Worm (Caenorhabditis elegans): ENCODE results near the gene C01G12.9.
A peak's percentile ranks its signal among the peaks of the same experiment; 100 is the strongest.

The C01G12.9 gene

DNA sequence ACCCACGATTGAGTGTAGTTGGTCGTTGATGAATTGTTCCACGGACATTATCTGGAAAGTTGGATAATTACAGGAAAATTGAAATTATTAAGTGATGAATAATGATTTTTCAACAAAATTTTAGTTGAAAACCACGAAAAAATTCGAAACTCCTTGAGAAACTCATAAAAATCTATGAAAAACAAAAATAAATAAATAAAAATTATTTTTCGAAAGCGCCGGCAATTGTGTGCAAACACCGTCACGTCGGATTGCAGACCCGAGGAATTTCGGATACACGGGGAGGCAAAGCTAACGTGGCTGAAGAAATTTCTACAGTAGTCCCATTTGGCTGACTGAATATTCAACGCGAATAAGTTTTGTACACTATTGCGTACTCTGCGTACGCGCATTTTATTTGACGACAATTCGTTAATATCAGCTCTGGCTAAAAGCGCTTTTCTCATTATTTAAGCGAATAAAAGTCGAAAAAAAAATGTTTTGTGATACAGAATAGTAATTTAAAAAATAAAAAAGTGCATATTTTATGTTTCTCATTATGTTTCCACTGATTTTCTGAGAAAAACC, 17.2 kb upstream of the C01G12.9 start, which contains the start of gene mog-4 (continued):
- TF ChIP-seq pax-3 (tag; optimal IDR thresholded peaks at IDR 0.05) (peak; percentile 98), irx-1 (tag; optimal IDR thresholded peaks at IDR 0.05) (peak; percentile 95), snu-23 (GFP tag; optimal IDR thresholded peaks at IDR 0.05) (peak; percentile 98), nhr-19 (GFP tag; conservative IDR thresholded peaks at IDR 0.05) (peak; percentile 100), swsn-7 (tag; optimal IDR thresholded peaks at IDR 0.05) (peak; percentile 97), rnt-1 (tag; optimal IDR thresholded peaks at IDR 0.05) (peak; percentile 96), ceh-90 (tag; optimal IDR thresholded peaks at IDR 0.05) (peak; percentile 82), mab-9 (GFP tag; IDR thresholded peaks at IDR 0.05) (peak; percentile 100), Y116A8C.19 (tag; optimal IDR thresholded peaks at IDR 0.05; ENCODE audit: borderline replicate concordance) (peak; percentile 59), xbp-1 (tag; optimal IDR thresholded peaks at IDR 0.05) (peak; percentile 96), fkh-4 (tag; optimal IDR thresholded peaks at IDR 0.05; ENCODE audit: borderline replicate concordance) (peak; percentile 89), isw-1 (GFP tag; IDR thresholded peaks at IDR 0.05) (peak; percentile 100), nhr-90 (tag; optimal IDR thresholded peaks at IDR 0.05; ENCODE audit: poor library complexity) (peak; percentile 98), nhr-20 (tag; optimal IDR thresholded peaks at IDR 0.05) (peak; percentile 97), tbx-2 (tag; optimal IDR thresholded peaks at IDR 0.05) (peak; percentile 97), ztf-11 (tag; optimal IDR thresholded peaks at IDR 0.05) (peak in 1 of 2 experiments; percentile 96), dsc-1 (tag; optimal IDR thresholded peaks at IDR 0.05) (peak; percentile 98), elt-3 (tag; optimal IDR thresholded peaks at IDR 0.05) (peak in 2 of 6 experiments; percentile 66 to 68)

DNA sequence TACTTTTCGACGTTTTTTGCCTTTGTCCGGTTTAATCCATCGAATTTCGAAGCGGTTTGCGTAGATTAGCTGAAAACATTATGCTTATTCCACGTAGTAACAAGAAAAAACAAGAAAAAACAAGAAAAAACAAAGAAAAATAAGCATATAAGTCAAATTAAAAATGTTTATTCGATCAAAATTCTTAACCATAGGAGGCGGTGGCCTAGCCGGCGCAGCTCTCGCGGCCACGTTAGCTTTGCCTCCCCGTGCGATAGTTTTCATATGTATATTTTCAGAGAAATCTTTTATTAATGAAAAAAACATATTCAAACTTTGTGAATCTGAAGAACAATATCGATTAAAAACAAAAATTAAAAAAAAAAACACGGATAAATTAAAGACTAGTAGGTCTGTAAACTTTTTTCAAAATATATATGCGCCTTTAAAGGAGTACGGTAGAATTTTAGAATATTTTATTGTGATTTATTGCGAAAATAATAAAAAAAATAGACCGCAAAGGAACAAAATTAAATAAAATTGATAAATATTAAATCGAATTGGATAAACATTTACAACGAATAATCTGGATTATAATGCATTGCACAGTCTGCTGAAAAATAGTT, 14.9 kb upstream of the C01G12.9 start:
- TF ChIP-seq C16A3.4 (tag; optimal IDR thresholded peaks at IDR 0.05): peak; percentile 6
- TF ChIP-seq nhr-90 (tag; optimal IDR thresholded peaks at IDR 0.05; ENCODE audit: poor library complexity): peak; percentile 6
- peak; percentile 8 for TF ChIP-seq snu-23 (GFP tag; optimal IDR thresholded peaks at IDR 0.05)
- TF ChIP-seq lir-3 (tag; optimal IDR thresholded peaks at IDR 0.05; ENCODE audit: poor library complexity): peak; percentile 47
- TF ChIP-seq dpl-1 (GFP tag; optimal IDR thresholded peaks at IDR 0.05): peak in 1 of 3 experiments; percentile 38
- peak in 1 of 2 experiments; percentile 14 for TF ChIP-seq ztf-11 (tag; optimal IDR thresholded peaks at IDR 0.05)
- peak; percentile 31 to 45 for TF ChIP-seq efl-1 (optimal IDR thresholded peaks at IDR 0.05)
- peak in 1 of 2 experiments; percentile 91 for TF ChIP-seq efl-1 (GFP tag; optimal IDR thresholded peaks at IDR 0.05 in 1 of 2)
- TF ChIP-seq nhr-71 (tag; optimal IDR thresholded peaks at IDR 0.05): peak; percentile 43
- TF ChIP-seq lsy-2 (tag; optimal IDR thresholded peaks at IDR 0.05): peak; percentile 78 to 95
- TF ChIP-seq isw-1 (GFP tag; IDR thresholded peaks at IDR 0.05): peak; percentile 21; the same call in 1 of the 2 replicates
- TF ChIP-seq F16B12.6 (tag; optimal IDR thresholded peaks at IDR 0.05): peak; percentile 57
- TF ChIP-seq lin-14 (GFP tag; optimal IDR thresholded peaks at IDR 0.05): peak; percentile 21
- peak in 1 of 2 experiments; percentile 31 for TF ChIP-seq lin-35 (GFP tag; optimal IDR thresholded peaks at IDR 0.05)
- peak; percentile 44 for TF ChIP-seq nhr-85 (tag)
- TF ChIP-seq nhr-47 (tag; optimal IDR thresholded peaks at IDR 0.05): peak; percentile 34
- TF ChIP-seq rnt-1 (tag; optimal IDR thresholded peaks at IDR 0.05): peak; percentile 26

DNA sequence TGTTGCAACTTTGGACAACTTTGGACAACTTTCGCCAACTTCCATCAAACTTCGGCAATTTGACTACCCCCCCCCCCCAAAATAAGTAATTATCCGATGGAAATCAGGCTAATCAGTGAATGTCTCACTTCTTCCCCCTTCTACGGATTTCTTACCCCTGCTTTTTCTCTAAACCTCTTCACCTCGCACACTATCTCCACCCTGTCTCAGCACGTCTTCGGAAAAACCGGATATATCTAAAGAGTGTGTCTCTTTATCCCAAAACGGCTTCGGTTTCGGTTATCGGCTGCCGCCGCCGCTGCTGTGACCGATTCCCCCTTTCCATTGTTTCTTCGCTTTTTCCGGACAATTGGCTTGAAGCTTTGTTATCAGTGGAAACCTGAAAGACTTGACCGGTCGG, 11.0 kb upstream of the C01G12.9 start:
- TF ChIP-seq nhr-76 (tag; optimal IDR thresholded peaks at IDR 0.05): no peak
- no peak for TF ChIP-seq lin-35 (GFP tag; optimal IDR thresholded peaks at IDR 0.05)
- TF ChIP-seq blmp-1 (tag; optimal IDR thresholded peaks at IDR 0.05): peak; percentile 66
- TF ChIP-seq nhr-71 (tag; optimal IDR thresholded peaks at IDR 0.05): no peak
- no peak for TF ChIP-seq egl-27 (tag; optimal IDR thresholded peaks at IDR 0.05)
- TF ChIP-seq skn-1 (tag; optimal IDR thresholded peaks at IDR 0.05): no peak
- no peak for TF ChIP-seq nhr-90 (tag; optimal IDR thresholded peaks at IDR 0.05; ENCODE audit: poor library complexity)
- no peak for TF ChIP-seq aly-2 (tag; optimal IDR thresholded peaks at IDR 0.05)
- no peak for TF ChIP-seq nhr-237 (tag; optimal IDR thresholded peaks at IDR 0.05)

Measured in whole organism, L1 larva.